Worm (Caenorhabditis elegans): ENCODE results near the gene M03D4.4.

The M03D4.4 gene

DNA sequence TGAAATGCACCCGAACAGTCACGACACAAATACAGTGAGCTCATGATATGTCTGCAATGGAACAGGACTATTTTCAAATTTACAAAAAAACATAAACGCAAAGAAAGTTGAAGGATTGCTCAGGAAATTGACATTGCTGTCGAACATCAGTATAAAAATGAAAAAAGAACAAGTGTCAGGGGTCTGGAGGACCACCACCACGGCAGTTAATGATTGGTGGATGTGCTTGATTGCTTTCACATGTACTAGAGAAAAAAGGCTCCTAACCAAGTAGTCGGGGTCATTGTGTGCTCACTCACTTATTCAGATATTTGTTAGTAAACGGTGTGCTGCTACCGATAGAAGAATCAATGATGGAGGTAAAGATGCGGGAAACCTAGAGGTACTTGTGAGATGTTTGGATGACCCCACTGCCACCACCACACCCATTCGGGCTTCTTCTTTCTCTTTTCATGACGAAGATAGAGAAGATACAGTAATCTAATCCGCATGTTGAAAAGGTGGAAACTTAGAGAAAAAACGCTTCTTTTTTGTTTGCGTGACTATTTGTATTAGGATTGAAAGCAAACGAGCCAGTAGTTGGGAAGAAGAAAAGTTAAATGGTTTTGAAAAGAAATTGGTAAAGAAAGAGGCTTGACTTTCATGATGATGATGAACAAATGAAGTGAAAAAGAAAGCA is at the start of gene M03D4.4:
TSS of gene M03D4.4 (minus strand) at position 51 of the 679 bp plus-strand sequence.
- TF ChIP-seq unc-62 (GFP tag; optimal IDR thresholded peaks at IDR 0.05): no peak

DNA sequence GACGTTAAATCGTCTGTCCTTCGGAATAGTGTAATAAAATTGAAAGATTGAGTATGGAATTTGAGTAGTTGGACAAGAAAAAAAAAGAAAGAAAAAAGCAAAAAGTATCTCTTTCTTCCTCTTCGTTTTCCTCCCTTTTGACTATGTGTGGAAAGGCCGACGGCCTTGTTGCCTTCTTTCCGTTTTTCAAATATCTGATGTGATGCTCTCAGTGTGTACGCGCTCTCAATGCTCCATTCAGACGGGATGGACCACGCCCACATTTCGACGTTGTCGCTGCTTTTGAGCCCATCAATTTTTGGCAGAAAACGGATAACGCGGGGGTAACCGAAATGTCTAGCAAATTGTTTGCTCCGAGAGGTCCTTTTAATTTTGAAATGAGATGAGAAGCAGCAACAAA is 45.9 kb upstream of the M03D4.4 start:
- TF ChIP-seq unc-62 (GFP tag; optimal IDR thresholded peaks at IDR 0.05): no peak

DNA sequence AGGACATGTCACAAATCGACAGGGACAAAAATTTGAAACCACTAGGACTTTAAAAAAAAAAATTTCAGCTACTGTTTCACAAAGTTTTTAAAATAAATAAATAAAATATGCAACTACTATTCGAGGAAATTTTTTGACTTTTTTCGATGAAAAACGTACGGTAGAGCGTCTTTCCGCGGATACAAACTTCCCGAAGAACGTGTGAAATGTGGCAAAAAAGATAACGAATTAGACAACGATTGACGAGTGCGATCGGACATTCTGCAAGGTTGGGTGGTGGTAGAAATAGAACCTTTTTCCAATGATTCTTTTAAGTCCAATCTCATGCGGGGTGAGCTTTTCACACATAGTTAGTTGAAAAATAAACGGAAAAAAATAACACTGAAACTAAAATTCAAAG is 38.7 kb upstream of the M03D4.4 start:
- TF ChIP-seq unc-62 (GFP tag; optimal IDR thresholded peaks at IDR 0.05): no peak

DNA sequence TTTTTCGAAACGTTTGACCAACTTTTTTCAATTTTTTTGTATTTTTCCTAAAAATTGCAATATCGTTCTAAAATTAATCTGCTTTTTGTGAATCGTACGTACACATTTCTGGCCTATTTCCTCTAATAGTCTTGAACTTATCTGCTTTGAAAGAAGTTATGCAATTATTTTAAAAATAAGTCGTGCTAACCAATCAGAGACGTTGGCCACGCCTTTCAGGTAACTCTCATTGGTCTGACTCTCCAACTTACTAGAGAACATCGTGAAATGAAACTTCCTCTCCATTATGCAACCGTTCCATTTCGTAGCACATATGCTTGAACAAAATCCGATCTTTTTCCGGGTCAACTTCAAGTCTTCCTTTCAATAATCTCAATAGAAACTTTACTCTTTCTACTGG is 32.5 kb upstream of the M03D4.4 start:
- TF ChIP-seq unc-62 (GFP tag; optimal IDR thresholded peaks at IDR 0.05): no peak

DNA sequence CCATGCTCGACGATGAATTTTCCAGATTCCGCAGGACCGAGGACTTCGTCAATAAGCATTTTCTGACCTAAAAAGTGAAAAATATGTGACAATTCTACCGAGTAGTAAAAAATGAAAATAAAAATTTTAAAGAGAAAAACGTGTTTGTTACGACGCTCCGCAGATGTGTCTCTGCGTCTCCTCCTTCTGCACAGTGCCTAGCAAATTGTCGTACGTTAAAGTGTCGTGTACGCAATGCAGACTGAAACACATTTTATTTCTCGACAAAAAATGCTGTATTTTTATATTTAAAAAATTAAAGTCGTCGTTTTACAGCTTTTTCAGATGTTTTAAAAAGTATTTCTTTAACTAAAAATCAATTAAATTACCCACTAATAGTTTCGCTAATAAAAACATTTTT is 29.7 kb upstream of the M03D4.4 start, which contains the start of gene C11D2.4:
TSS of gene C11D2.4 (minus strand) at position 128 of the 400 bp plus-strand sequence.
- TF ChIP-seq unc-62 (GFP tag; optimal IDR thresholded peaks at IDR 0.05): no peak

- no peak for TF ChIP-seq unc-62 (GFP tag; optimal IDR thresholded peaks at IDR 0.05)
These were observed 28.2 kb upstream of the M03D4.4 start, which contains the start of gene C11D2.7 for ce11 chrIV:6155296-6155695. TSS of gene C11D2.7 (minus strand) at chrIV:6155396.

- no peak for TF ChIP-seq unc-62 (GFP tag; optimal IDR thresholded peaks at IDR 0.05)
These were observed 24.4 kb upstream of the M03D4.4 start, which contains the start of gene C11D2.3 for ce11 chrIV:6151513-6151912. TSS of gene C11D2.3 (plus strand) at chrIV:6151813.

ce11 chrIV:6149359-6149758 is 22.3 kb upstream of the M03D4.4 start:
- TF ChIP-seq unc-62 (GFP tag; optimal IDR thresholded peaks at IDR 0.05): no peak

ce11 chrIV:6145984-6146383 is 18.9 kb upstream of the M03D4.4 start:
- TF ChIP-seq unc-62 (GFP tag; optimal IDR thresholded peaks at IDR 0.05): no peak

- TF ChIP-seq unc-62 (GFP tag; optimal IDR thresholded peaks at IDR 0.05): no peak
These were observed 13.6 kb upstream of the M03D4.4 start for ce11 chrIV:6140700-6141099.

- no peak for TF ChIP-seq unc-62 (GFP tag; optimal IDR thresholded peaks at IDR 0.05)
These were observed 8.5 kb upstream of the M03D4.4 start for ce11 chrIV:6135592-6135991.

- no peak for TF ChIP-seq unc-62 (GFP tag; optimal IDR thresholded peaks at IDR 0.05)
These were observed 7.5 kb upstream of the M03D4.4 start for ce11 chrIV:6134639-6135038.

DNA sequence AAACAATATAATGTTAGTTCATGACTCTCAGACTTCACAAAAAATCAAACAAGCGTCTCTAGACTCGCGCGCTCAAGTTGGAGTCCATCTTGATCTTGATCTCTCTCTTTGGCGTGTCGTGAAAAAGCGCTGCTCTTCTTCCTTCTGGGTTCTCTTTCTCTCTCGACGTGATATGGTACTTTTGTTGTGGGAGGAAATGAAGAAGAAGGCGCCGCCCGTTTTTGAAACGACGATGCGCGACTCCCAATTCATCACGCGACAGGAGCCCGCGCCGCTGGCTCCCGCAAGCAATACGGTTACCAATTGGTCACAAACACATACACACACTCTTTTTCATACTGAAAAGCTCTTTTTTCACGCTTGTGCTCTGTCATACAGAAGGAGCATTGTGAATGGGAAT is 3.3 kb upstream of the M03D4.4 start:
- TF ChIP-seq unc-62 (GFP tag; optimal IDR thresholded peaks at IDR 0.05): no peak

ce11 chrIV:6117741-6118265 is 9.3 kb downstream of the M03D4.4 start, which contains the start of gene zen-4:
TSS of gene zen-4 (plus strand) at chrIV:6118215.
- TF ChIP-seq unc-62 (GFP tag; optimal IDR thresholded peaks at IDR 0.05): no peak

ce11 chrIV:6112291-6112690 is 14.8 kb downstream of the M03D4.4 start, which contains the start of gene M03D4.3:
TSS of gene M03D4.3 (minus strand) at chrIV:6112391.
- no peak for TF ChIP-seq unc-62 (GFP tag; optimal IDR thresholded peaks at IDR 0.05)

DNA sequence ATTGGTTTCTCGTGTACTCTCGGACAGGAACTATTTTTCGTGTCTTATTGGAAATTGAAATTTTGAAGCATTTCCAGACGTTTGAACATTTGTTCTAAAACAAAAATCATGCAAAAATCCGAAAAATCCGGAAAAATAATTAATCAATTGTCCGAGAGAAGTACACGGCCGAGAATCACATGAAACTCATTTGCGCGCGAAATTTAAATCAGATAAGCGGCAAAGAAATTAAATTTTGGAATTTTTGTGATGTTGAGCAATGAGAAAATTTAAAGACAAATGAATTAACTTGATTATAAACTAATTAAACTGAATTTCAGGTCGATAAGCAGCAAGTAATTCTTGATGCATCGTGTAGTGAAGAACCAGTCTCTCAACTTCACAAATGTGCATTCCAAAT is 18.4 kb downstream of the M03D4.4 start:
- no peak for TF ChIP-seq unc-62 (GFP tag; optimal IDR thresholded peaks at IDR 0.05)

ce11 chrIV:6104446-6104845 is 22.7 kb downstream of the M03D4.4 start:
- no peak for TF ChIP-seq unc-62 (GFP tag; optimal IDR thresholded peaks at IDR 0.05)

Measured in whole organism, dauer.